Fruit fly (Drosophila melanogaster) whole organism: ENCODE data around the gene CG5225.
A peak's percentile ranks its signal among the peaks of the same experiment; 100 is the strongest.

Experiments
- CG8478 ChIP-seq: fragments of >200 bp; optimal IDR thresholded peaks from 2 replicates; lab custom pipeline; 2018; ENCODE audit warnings: inconsistent platforms
- Dll ChIP-seq: fragments of >200 bp; optimal IDR thresholded peaks from 2 replicates; lab custom pipeline; 2017
- EcR ChIP-seq, 2 experiments: fragments of >200 bp; optimal IDR thresholded peaks; 2 replicates each; lab custom pipeline; 2017; ENCODE audit warnings: missing biosample characterization in 2 of 2, missing genetic modification characterization in 2 of 2, missing genetic modification reagents in 2 of 2
- pan ChIP-seq: fragments of >200 bp; optimal IDR thresholded peaks from 2 replicates; lab custom pipeline; 2017
- psq ChIP-seq: fragments of >200 bp; optimal IDR thresholded peaks from 2 replicates; lab custom pipeline; 2017
- usp ChIP-seq: fragments of >200 bp; optimal IDR thresholded peaks from 2 replicates; lab custom pipeline; 2017; ENCODE audit warnings: missing biosample characterization, missing genetic modification characterization, mixed read lengths

The CG5225 gene

DNA sequence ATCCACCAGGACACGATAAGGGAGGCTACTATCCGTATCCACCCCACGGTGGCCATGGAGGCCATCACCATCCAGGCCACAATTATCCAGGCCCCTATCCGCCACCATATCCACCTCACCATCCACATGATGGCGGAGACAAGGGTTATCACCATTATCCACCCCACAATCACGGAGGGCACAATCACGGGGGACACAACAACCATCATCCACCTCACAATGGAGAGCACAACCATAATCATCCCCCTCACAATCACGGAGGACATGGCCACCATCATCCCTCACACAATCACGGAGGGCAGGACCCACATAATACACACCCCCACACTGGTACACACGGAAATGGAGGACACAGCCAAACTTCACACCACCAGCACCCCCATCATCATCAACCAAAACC, 1.3 kb downstream of the CG5225 start:
- TF ChIP-seq pan (lab: Kevin White, UChicago) (no peak), EcR (GFP tag; optimal IDR thresholded peaks at IDR 0.05; lab: Kevin White, UChicago) (no peak), psq (lab: Kevin White, UChicago) (no peak), usp (GFP tag; lab: Kevin White, UChicago) (no peak), CG8478 (lab: Kevin White, UChicago) (no peak), Dll (no peak)

DNA sequence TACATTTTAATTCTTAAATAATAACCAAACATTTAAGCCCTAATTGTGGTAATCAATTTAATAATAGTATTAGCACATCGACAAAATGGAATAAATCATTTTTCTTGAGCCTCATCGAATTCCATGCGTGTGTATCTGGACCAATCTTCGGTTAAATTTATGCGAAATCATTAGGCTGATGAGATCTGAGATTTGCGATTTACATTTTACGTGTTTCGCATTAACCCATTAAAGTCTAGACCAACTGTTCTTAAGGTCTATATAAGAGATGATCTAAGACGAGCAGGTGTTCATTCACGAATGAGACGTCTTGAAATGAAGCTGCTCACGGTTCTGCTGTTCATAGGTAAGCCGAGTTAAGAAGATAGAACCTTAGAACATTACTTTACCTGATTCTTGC, 3.0 kb downstream of the CG5225 start, which contains the start of gene CG31268:
Gene CG31268, plus strand, starts transcription at position 301 of the 400 bp plus-strand sequence.
- no peak for TF ChIP-seq CG8478 (lab: Kevin White, UChicago)
- no peak for TF ChIP-seq Dll
- no peak for TF ChIP-seq pan (lab: Kevin White, UChicago)
- TF ChIP-seq psq (lab: Kevin White, UChicago): no peak
- no peak for TF ChIP-seq usp (GFP tag; lab: Kevin White, UChicago)
- TF ChIP-seq EcR (GFP tag; optimal IDR thresholded peaks at IDR 0.05; lab: Kevin White, UChicago): no peak

DNA sequence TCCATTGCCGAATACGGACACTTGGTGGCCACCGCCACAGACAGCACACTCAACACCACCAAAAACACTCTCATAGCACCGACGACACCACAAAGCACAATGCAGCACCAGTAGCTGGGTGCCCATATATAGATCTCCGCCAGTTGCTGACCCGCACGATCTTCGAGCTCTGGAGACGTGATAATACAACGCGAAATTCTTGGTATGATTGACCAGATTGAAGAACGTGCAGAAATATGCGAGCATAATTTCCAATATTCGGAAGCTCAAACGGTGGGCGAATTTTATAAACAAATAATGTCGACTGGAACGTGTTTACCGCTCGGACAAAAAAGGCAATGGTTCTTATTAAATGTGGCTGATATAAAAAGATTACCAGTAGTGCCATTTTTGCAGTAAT, 7.5 kb downstream of the CG5225 start, which contains the start of gene CG4009:
Gene CG4009, minus strand, starts transcription at position 101 of the 400 bp plus-strand sequence.
- TF ChIP-seq CG8478 (lab: Kevin White, UChicago) (no peak), EcR (GFP tag; optimal IDR thresholded peaks at IDR 0.05; lab: Kevin White, UChicago) (no peak), psq (lab: Kevin White, UChicago) (no peak), pan (lab: Kevin White, UChicago) (no peak), Dll (no peak), usp (GFP tag; lab: Kevin White, UChicago) (no peak)

DNA sequence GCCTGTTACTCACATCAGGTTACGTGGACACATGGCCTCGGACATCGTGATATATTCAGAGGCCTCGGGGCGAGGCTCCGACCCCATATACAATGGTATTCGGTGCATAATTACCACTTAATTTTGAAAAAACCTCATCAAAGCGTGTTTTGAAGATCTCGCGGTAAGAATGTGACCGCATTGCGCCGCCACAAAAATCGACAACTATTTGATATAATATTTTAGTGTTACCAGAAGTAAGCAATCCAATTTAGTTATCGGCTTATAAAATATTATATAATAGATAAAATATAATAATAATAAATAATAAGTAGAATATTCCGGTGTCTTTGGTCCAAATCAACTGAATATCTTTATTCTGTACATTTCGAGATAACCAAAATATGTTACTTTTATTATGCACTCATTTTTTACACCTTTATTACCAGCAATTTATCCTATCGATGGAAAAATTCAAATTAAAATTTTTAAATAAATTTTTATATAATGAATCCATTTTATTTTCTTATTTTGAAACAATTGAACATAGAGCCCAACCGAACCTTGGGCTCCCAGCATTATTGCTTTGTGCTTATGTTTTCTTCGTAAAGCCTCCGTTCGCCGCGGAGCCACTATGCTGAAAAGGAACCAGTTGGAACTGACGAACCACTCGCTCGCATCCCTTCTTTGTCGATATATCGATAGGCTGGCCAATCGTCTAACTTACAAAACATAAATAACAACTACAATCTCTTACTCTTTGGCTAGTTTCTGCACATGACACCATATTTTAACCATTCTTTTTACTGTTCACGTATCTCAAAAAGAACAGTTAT, 11.7 kb downstream of the CG5225 start, which contains the start of the genes CG18213 and Trm7-32:
Gene CG18213, minus strand, starts transcription at position 211 of the 815 bp plus-strand sequence.
Gene Trm7-32, plus strand, starts transcription at position 690 of the 815 bp plus-strand sequence.
- no peak for TF ChIP-seq Dll
- TF ChIP-seq psq (lab: Kevin White, UChicago): no peak
- TF ChIP-seq usp (GFP tag; lab: Kevin White, UChicago): no peak
- TF ChIP-seq CG8478 (lab: Kevin White, UChicago): no peak
- TF ChIP-seq pan (lab: Kevin White, UChicago): no peak
- no peak for TF ChIP-seq EcR (GFP tag; optimal IDR thresholded peaks at IDR 0.05; lab: Kevin White, UChicago)

DNA sequence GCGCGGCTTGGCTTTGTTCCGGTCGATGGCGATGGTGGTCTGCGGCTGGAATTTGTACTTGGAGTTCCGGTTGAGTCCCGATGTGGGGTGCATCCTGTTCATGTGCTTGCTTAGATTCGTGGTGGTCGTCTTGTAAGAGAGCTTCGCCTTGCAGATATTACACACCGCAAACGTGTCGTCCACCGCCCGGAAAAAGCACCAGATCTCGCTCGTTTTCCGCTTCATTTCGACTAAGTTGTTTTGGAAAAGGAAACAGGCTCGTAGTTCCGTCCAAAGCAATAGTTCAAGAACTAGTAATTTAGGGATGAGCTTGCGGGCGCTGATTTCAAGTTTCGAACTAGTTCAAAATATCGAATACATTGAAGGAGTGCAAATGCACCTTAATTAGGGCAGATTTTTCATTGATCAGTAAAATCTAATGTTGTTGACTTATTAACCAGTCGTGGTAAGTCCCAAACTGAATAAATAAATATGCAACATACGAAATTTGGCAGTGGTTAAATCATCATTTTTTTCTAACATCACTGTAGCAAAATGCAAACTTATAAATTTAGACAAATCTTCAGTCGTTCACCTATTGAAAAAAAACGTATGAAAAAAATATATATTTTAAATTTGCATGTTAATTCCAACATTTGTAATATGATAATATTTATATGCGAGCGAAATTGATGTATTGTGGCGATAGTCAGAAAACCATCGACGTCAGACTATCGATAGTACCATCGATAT, 14.5 kb downstream of the CG5225 start, which contains the start of the genes bdwf and Patr-1:
Gene bdwf, minus strand, starts transcription at position 299 of the 732 bp plus-strand sequence.
Gene Patr-1, plus strand, starts transcription at position 727 of the 732 bp plus-strand sequence.
- no peak for TF ChIP-seq pan (lab: Kevin White, UChicago)
- no peak for TF ChIP-seq CG8478 (lab: Kevin White, UChicago)
- no peak for TF ChIP-seq Dll
- TF ChIP-seq psq (lab: Kevin White, UChicago): no peak
- TF ChIP-seq EcR (GFP tag; optimal IDR thresholded peaks at IDR 0.05; lab: Kevin White, UChicago): no peak
- no peak for TF ChIP-seq usp (GFP tag; lab: Kevin White, UChicago)

DNA sequence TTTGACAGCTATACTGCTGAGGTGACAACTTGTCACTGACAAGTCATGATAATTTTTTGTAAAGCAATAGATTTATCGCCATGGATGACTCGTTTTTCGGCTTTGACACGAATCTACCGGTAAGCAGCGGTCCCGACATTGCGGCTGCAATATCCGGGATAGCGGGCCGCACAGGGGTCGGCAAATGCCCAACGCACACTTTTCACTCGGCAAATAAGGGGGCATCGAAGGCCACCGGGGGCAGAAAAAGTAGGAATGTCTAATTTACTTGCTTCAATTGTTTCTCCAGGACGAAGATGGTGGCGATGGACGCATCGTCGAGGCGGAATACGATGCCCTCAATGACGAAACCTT, 15.1 kb downstream of the CG5225 start:
- TF ChIP-seq psq (lab: Kevin White, UChicago): no peak
- TF ChIP-seq usp (GFP tag; lab: Kevin White, UChicago): no peak
- TF ChIP-seq EcR (GFP tag; optimal IDR thresholded peaks at IDR 0.05; lab: Kevin White, UChicago): no peak
- TF ChIP-seq CG8478 (lab: Kevin White, UChicago): no peak
- no peak for TF ChIP-seq pan (lab: Kevin White, UChicago)
- no peak for TF ChIP-seq Dll

DNA sequence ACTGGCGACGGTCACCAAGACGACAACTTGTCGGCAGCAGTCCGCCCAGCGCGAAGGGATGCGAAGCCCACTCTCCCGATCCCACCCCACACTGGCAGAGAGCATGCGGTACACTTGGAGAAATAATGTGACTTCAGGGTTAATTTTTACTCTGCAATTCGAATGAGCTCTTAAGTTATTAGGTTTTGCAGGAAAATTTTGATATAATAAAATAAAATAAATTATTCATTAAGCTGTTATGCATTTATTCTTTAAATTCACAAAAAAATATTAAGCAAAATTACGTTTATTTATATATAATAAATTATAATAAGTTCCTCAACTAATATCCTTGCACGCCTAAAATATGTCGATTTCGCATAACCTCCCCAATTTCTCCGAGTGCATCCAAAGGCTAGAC, 20.4 kb downstream of the CG5225 start:
- no peak for TF ChIP-seq CG8478 (lab: Kevin White, UChicago)
- TF ChIP-seq Dll: no peak
- TF ChIP-seq psq (lab: Kevin White, UChicago): no peak
- no peak for TF ChIP-seq pan (lab: Kevin White, UChicago)
- TF ChIP-seq EcR (GFP tag; optimal IDR thresholded peaks at IDR 0.05; lab: Kevin White, UChicago): no peak
- no peak for TF ChIP-seq usp (GFP tag; lab: Kevin White, UChicago)

DNA sequence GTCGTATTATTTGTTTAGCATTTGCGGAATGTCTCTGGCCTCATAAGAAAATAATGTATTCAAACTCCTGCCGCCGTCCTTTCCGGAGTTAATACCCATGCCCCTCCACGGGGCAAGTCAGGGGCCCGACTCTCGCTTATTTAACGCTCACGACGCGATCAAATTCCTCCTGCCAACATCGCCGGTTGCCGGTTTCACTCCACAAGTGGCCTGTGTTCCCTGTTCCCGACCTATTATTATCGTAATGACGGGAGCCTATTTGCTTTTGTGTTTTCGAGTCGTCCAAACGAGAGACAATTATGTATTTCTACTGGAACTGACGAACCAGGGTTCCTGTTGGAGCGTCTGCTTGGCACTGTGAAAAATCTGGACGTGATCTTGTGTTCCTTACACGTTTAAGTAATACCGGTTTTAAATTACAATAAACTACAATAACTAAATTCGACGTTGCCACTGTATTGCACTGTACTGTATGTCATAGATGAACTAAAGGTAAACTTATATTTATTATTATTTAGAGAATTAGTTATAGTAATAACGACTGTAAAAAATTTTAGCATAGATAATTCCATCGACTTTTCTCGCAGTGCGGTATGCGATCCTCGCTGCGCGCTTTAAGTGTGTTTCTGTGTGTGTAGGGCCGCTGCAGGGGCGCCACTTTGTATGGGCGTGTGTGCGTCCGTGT, 24.1 kb downstream of the CG5225 start:
- TF ChIP-seq pan (lab: Kevin White, UChicago) (no peak), usp (GFP tag; lab: Kevin White, UChicago) (no peak), Dll (peak; percentile 37), EcR (GFP tag; optimal IDR thresholded peaks at IDR 0.05; lab: Kevin White, UChicago) (no peak), CG8478 (lab: Kevin White, UChicago) (no peak)

DNA sequence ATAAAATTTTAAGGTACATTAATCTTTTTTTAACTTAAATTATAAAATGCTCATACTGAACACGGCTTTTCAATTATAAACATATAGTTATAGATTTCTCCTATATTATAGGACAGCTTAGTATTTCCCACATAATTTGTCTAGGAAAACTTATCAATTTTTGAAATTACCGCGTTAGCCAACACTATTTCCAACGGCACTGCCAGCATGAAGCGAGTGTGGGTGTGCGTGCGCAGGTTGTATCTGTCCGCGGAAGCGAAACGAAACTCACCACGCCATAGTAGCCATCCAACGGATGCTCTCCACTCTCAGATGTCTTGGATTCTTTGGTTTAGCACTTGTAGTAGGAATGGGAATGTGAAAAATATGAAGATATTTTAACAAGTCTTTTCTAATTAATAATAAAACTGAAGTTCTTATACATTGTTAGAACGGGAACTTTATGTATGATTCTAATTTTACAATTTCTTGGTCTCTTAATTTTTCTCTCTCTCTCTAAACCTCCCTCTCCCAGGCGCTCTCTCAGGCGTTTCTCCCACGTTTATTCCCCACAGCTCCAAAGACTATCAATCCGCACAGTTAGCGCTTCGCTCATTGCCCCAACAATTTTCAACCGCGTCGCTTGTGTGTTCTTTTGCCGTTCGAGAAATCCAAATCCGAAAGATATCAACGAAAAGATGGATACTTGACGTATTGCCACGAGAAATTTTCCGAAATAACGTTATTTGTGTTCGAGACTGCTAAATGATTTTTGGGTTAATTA, 25.1 kb downstream of the CG5225 start, which contains the start of gene Dad:
Gene Dad, plus strand, starts transcription at position 593 of the 763 bp plus-strand sequence.
- TF ChIP-seq Dll (peak; percentile 90), EcR (GFP tag; optimal IDR thresholded peaks at IDR 0.05; lab: Kevin White, UChicago) (no peak), pan (lab: Kevin White, UChicago) (no peak)

DNA sequence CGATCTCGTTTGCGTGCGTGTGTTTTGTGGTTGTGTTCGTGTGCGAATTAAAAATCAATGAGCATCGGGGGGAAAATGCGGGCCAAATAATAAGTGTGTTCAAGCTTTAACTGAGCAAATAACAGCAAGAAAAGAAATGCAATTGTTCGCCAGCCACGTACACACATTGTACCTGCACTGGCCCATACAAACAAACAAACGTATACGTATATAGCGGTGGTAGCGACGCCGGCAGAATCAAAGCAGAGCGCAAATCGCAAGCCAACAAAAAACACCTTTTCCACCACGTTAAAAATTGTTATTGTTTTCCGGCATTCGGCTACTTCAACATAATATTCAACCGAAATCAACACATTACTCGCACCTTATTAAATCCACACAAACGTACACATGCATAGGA, 26.0 kb downstream of the CG5225 start:
- TF ChIP-seq usp (GFP tag; lab: Kevin White, UChicago) (no peak), EcR (GFP tag; optimal IDR thresholded peaks at IDR 0.05; lab: Kevin White, UChicago) (no peak), Dll (no peak), pan (lab: Kevin White, UChicago) (no peak), CG8478 (lab: Kevin White, UChicago) (no peak), psq (lab: Kevin White, UChicago) (no peak)
